Worm (Caenorhabditis elegans) whole organism, late embryonic: Measurements from ENCODE around the gene F29B9.5.

Experiments
- F13H6.1 ChIP-seq: sonication (generic microtip); optimal IDR thresholded peaks from 2 replicates; lab custom pipeline; 2016; ENCODE audit warnings: missing genetic modification characterization, missing compliant biosample characterization
- ama-1 ChIP-seq: fragments of 150-350 bp; optimal IDR thresholded peaks from 2 replicates; lab custom pipeline; 2014
- pqm-1 ChIP-seq: sonication (generic microtip); optimal IDR thresholded peaks from 2 replicates; lab custom pipeline; 2016; ENCODE audit warnings: missing genetic modification characterization, missing compliant biosample characterization
- syd-9 ChIP-seq: sonication (generic microtip); optimal IDR thresholded peaks from 2 replicates; lab custom pipeline; 2016; ENCODE audit warnings: mild to moderate bottlenecking, missing genetic modification characterization, moderate library complexity, missing compliant biosample characterization
- unc-86 ChIP-seq: sonication (generic microtip); optimal IDR thresholded peaks from 2 replicates; lab custom pipeline; 2016; ENCODE audit warnings: missing genetic modification characterization, missing compliant biosample characterization

ce11 chrIV:4673332-4673731, 21.1 kb downstream of the F29B9.5 start:
- no peak for TF ChIP-seq pqm-1
- TF ChIP-seq unc-86, result no peak
- TF ChIP-seq syd-9, result no peak
- TF ChIP-seq ama-1 (lab: Kevin White, UChicago), result no peak
- TF ChIP-seq F13H6.1, result no peak
